Fruit fly (Drosophila melanogaster) whole organism, pupa: Measurements from ENCODE around the gene foi.

Experiments used
- CG12605 ChIP-seq: fragments of 200-800 bp; sonication (Bioruptor generic); IDR thresholded peaks from 2 replicates; pipeline ENCODE4 v1.3.6; 2022; ENCODE audit warnings: missing biosample characterization, missing genetic modification characterization
- CG4496 ChIP-seq: fragments of 200-800 bp; sonication (Bioruptor generic); IDR thresholded peaks from 3 replicates; pipeline ENCODE4 v1.3.6; 2022; ENCODE audit warnings: missing biosample characterization, missing genetic modification characterization
- D1 ChIP-seq: fragments of 200-800 bp; sonication (Bioruptor generic); optimal IDR thresholded peaks from 2 replicates; lab custom pipeline; 2018; ENCODE audit warnings: missing biosample characterization, mild to moderate bottlenecking, missing genetic modification characterization, moderate library complexity
- Ets98B ChIP-seq: fragments of 200-800 bp; sonication (Bioruptor generic); IDR thresholded peaks from 2 replicates; pipeline ENCODE4 v1.3.6; 2022; ENCODE audit warnings: missing biosample characterization, missing genetic modification characterization
- gl ChIP-seq: fragments of 200-800 bp; sonication (Bioruptor generic); optimal IDR thresholded peaks from 2 replicates; lab custom pipeline; 2018; ENCODE audit warnings: missing biosample characterization, mild to moderate bottlenecking, missing genetic modification characterization

DNA sequence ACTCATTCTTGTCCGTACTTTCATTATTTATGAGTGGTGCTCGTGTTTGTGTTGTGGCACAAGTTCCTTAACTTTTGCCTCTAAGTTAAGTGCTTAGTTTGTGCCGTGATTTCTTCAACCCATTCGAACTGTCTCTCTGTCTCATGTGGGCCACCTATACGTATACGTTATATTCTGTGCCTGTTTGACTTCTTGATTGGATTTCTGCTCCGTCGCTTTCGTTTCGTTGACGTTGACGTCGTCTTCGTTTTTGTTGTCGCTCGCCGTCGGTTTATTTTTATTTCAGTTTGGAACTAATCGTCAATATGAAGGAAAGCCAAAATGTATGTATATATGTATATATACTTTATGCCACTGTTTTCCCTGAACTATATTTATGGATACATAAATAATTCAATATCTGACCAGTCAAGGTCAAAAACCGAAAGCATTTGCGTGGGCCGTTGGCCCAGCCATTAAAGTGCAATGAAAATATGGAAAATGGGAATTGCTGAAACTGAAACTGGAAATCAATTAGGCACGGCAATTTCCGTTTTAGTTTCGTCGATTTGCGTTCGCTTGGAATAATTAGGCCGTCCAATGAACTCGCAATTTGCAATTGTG is 57.2 kb downstream of the foi start:
- no peak for TF ChIP-seq Ets98B
- TF ChIP-seq gl, result no peak
- no peak for TF ChIP-seq D1 (tag; lab: Kevin White, UChicago)
- no peak for TF ChIP-seq CG12605 (GFP tag; lab: Robert Waterston, UW)
- TF ChIP-seq CG4496 (GFP tag; lab: Robert Waterston, UW), result no peak
